Worm (Caenorhabditis elegans): ENCODE measurements around the gene myo-5.

myo-5 gene

DNA sequence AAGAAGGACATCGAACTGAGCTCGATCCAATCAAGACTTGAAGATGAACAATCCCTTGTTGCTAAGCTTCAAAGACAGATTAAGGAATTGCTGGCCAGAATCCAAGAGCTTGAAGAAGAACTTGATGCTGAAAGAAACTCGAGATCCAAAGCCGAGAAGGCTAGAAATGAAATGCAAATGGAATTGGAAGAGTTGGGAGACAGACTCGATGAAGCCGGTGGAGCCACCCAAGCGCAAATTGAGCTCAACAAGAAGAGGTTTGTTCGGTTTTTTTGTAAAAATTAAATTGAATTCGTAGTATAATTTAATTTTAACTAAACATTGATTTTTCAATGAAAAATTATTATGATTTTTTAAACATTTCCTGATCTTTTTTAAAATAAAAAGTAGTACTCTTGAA lies 5.8 kb downstream of the myo-5 start:
- TF ChIP-seq aly-1 (tag; optimal IDR thresholded peaks at IDR 0.05) (no peak), tbx-37 (GFP tag; conservative IDR thresholded peaks at IDR 0.05) (no peak), ceh-13 (GFP tag; optimal IDR thresholded peaks at IDR 0.05) (no peak), F13C5.2 (tag; optimal IDR thresholded peaks at IDR 0.05) (no peak), tra-4 (tag; optimal IDR thresholded peaks at IDR 0.05) (no peak), B0310.2 (tag; optimal IDR thresholded peaks at IDR 0.05) (no peak), tbx-11 (GFP tag; IDR thresholded peaks at IDR 0.05) (no peak), pes-1 (GFP tag; IDR thresholded peaks at IDR 0.05) (no peak), ets-7 (tag; optimal IDR thresholded peaks at IDR 0.05) (no peak), ama-1 (optimal IDR thresholded peaks at IDR 0.05) (no peak), flt-1 (GFP tag; IDR thresholded peaks at IDR 0.05) (no peak)

DNA sequence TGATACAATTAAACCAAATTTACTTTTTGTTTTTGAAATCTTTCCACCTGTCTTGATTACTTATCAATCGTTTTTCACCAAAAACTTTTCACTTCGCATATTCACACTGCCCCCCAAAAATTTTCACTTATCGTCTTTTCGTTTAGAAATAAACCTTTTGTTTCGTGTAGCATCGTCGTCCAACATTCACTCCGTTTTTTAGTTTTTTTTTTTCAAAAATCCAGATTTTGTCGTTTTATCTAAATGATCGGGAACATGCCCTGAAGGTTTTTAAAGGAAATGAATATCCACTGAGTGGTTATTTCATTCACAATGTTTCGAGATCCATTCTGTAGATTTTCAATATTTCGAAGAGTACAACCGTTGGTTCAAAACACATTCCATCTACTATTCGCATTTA lies 9.2 kb downstream of the myo-5 start, which contains the start of gene D1014.7:
Gene D1014.7, plus strand, starts transcription at position 301 of the 400 bp plus-strand sequence.
- no peak for TF ChIP-seq F13C5.2 (tag; optimal IDR thresholded peaks at IDR 0.05)
- no peak for TF ChIP-seq flt-1 (GFP tag; IDR thresholded peaks at IDR 0.05)
- TF ChIP-seq hmg-4 (GFP tag; optimal IDR thresholded peaks at IDR 0.05): no peak
- TF ChIP-seq pes-1 (GFP tag; IDR thresholded peaks at IDR 0.05): no peak
- no peak for TF ChIP-seq ama-1 (optimal IDR thresholded peaks at IDR 0.05)
- TF ChIP-seq ceh-13 (GFP tag; optimal IDR thresholded peaks at IDR 0.05): no peak
- no peak for TF ChIP-seq ets-7 (tag; optimal IDR thresholded peaks at IDR 0.05)
- TF ChIP-seq hnd-1 (tag; optimal IDR thresholded peaks at IDR 0.05): no peak
- no peak for TF ChIP-seq aly-1 (tag; optimal IDR thresholded peaks at IDR 0.05)
- TF ChIP-seq ceh-36 (tag; optimal IDR thresholded peaks at IDR 0.05): no peak
- no peak for TF ChIP-seq sea-1 (GFP tag; conservative IDR thresholded peaks at IDR 0.05)
- TF ChIP-seq hmbx-1 (tag; optimal IDR thresholded peaks at IDR 0.05): no peak
- no peak for TF ChIP-seq tbx-37 (GFP tag; conservative IDR thresholded peaks at IDR 0.05)
- no peak for TF ChIP-seq tbx-11 (GFP tag; IDR thresholded peaks at IDR 0.05)
- TF ChIP-seq B0310.2 (tag; optimal IDR thresholded peaks at IDR 0.05): no peak
- no peak for TF ChIP-seq scrt-1 (GFP tag; IDR thresholded peaks at IDR 0.05)

DNA sequence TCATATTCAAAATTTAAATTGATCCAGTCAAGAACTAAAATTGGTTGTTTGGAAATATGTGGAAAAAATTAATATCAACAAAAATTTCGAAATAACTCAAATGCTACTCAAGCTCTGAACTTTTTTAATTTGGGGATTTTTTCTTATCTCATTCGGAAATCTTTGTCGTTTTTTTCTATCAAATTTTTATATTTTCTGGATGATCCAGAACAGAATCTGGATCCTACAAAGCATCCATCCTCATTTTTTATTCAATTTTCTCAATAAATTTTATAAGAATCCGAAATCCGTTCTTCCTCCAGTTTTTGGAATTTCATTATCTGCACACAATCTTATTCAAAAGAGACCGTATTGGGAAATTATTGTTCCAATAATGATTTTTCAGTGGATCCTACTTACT lies 12.1 kb downstream of the myo-5 start, which contains the start of gene D1014.6:
Gene D1014.6, plus strand, starts transcription at position 301 of the 400 bp plus-strand sequence.
- TF ChIP-seq pes-1 (GFP tag; IDR thresholded peaks at IDR 0.05) (no peak), hmbx-1 (tag; optimal IDR thresholded peaks at IDR 0.05) (no peak)

DNA sequence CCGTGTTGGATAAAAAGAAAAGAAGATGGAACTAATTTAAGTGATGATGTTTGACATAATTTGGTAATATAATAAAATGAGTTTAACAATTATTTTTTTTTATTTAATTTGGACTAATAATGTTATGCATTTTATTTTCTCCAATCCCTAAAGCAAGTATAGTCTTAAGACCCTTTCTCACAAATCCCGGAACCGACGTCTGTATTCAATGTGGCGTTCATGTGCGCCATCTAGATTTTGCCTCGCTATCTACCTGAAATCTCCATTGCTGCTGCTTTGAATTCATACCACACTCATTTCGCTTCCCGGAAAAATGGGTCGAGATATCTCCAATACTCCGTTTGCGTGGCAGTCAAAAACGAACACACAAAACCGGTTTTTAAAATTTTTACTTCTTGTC lies 14.6 kb downstream of the myo-5 start, which contains the start of gene D1014.5:
Gene D1014.5, plus strand, starts transcription at position 301 of the 400 bp plus-strand sequence.
- TF ChIP-seq flt-1 (GFP tag; IDR thresholded peaks at IDR 0.05): no peak
- TF ChIP-seq ama-1 (optimal IDR thresholded peaks at IDR 0.05): no peak
- no peak for TF ChIP-seq F13C5.2 (tag; optimal IDR thresholded peaks at IDR 0.05)
- no peak for TF ChIP-seq pes-1 (GFP tag; IDR thresholded peaks at IDR 0.05)
- TF ChIP-seq tbx-37 (GFP tag; conservative IDR thresholded peaks at IDR 0.05): no peak
- TF ChIP-seq aly-1 (tag; optimal IDR thresholded peaks at IDR 0.05): no peak
- TF ChIP-seq hmbx-1 (tag; optimal IDR thresholded peaks at IDR 0.05): no peak
- no peak for TF ChIP-seq ceh-13 (GFP tag; optimal IDR thresholded peaks at IDR 0.05)
- no peak for TF ChIP-seq ets-7 (tag; optimal IDR thresholded peaks at IDR 0.05)
- TF ChIP-seq tra-4 (tag; optimal IDR thresholded peaks at IDR 0.05): no peak
- TF ChIP-seq scrt-1 (GFP tag; IDR thresholded peaks at IDR 0.05): no peak
- no peak for TF ChIP-seq hnd-1 (tag; optimal IDR thresholded peaks at IDR 0.05)
- no peak for TF ChIP-seq hmg-4 (GFP tag; optimal IDR thresholded peaks at IDR 0.05)
- no peak for TF ChIP-seq ceh-36 (tag; optimal IDR thresholded peaks at IDR 0.05)
- no peak for TF ChIP-seq B0310.2 (tag; optimal IDR thresholded peaks at IDR 0.05)
- TF ChIP-seq sea-1 (GFP tag; conservative IDR thresholded peaks at IDR 0.05): no peak
- no peak for TF ChIP-seq tbx-11 (GFP tag; IDR thresholded peaks at IDR 0.05)

DNA sequence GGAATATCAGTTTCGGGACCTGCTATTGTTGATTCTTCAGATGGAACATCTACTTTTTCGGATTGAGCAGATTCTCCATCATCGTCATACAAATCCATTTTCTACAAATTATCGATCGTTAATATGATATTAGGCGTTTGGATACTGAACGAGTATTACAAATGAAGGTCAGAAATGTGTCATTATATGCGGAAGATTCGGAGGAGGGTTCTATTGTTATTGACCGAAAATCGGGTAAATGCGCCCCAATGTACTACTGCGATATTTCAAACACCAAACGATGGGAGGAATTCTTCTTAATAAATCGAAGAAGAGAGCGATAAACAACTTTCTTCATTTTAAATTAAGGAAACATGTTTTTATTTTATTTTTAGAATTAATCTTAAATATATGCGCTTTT lies 20.5 kb downstream of the myo-5 start, which contains the start of gene spr-1:
Gene spr-1, minus strand, starts transcription at position 101 of the 400 bp plus-strand sequence.
- TF ChIP-seq flt-1 (GFP tag; IDR thresholded peaks at IDR 0.05) (no peak), tbx-37 (GFP tag; conservative IDR thresholded peaks at IDR 0.05) (no peak), pes-1 (GFP tag; IDR thresholded peaks at IDR 0.05) (no peak), B0310.2 (tag; optimal IDR thresholded peaks at IDR 0.05) (no peak), aly-1 (tag; optimal IDR thresholded peaks at IDR 0.05) (no peak), scrt-1 (GFP tag; IDR thresholded peaks at IDR 0.05) (no peak), F13C5.2 (tag; optimal IDR thresholded peaks at IDR 0.05) (no peak), ama-1 (optimal IDR thresholded peaks at IDR 0.05) (no peak), sea-1 (GFP tag; conservative IDR thresholded peaks at IDR 0.05) (no peak), ceh-36 (tag; optimal IDR thresholded peaks at IDR 0.05) (no peak), ets-7 (tag; optimal IDR thresholded peaks at IDR 0.05) (no peak)

DNA sequence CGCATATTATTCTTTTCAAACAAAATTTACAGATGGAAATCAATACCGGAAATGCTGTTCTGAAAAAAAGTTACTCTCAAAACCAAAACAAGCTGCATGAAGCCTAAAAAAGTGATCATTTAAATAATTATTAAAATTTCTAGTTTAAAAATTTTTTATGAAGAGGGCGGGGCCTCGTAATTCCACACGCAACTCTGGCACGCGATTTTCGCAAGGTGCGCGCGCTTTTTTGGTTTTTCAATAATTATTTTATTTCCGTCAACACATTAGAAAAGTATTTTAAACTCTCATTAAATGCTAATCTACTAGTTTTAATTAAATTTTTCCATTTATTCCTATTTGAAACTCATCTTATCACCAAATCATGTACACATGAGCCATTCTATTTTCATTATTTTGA lies 20.9 kb downstream of the myo-5 start:
- TF ChIP-seq tbx-11 (GFP tag; IDR thresholded peaks at IDR 0.05) (0 out of 2 replicates have a peak, but pooled peaks have one; percentile 35), B0310.2 (tag; optimal IDR thresholded peaks at IDR 0.05) (no peak), tbx-37 (GFP tag; conservative IDR thresholded peaks at IDR 0.05) (no peak)

DNA sequence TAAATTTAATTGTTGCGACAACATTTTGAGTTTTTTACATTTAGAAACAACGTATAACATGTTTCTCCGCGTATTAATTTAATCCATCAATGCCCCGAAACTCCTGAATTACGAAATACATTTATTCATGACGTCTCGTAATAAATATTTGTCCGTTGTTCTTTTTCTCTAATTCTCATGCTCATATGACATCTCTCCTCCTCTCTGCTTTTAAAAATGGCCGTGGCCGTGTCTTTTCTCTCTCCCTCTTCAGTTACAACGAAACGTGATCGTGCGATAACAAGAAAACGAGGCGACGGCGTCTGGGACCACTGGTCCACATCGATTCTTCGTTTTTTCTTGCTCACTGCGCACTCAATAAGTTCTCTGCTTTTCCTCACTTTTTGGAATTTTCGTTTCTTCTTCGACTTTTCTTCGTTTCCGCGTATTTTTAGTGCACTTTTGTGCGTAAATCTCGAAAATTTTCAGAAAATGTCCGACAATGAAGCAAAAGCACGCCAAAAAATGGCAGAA lies 21.4 kb downstream of the myo-5 start, which contains the start of gene snap-1:
Gene snap-1, plus strand, starts transcription at position 463 of the 513 bp plus-strand sequence.
- TF ChIP-seq ets-7 (tag; optimal IDR thresholded peaks at IDR 0.05) (no peak), B0310.2 (tag; optimal IDR thresholded peaks at IDR 0.05) (no peak), tbx-37 (GFP tag; conservative IDR thresholded peaks at IDR 0.05) (no peak), ceh-36 (tag; optimal IDR thresholded peaks at IDR 0.05) (no peak), hmg-4 (GFP tag; optimal IDR thresholded peaks at IDR 0.05) (no peak)

DNA sequence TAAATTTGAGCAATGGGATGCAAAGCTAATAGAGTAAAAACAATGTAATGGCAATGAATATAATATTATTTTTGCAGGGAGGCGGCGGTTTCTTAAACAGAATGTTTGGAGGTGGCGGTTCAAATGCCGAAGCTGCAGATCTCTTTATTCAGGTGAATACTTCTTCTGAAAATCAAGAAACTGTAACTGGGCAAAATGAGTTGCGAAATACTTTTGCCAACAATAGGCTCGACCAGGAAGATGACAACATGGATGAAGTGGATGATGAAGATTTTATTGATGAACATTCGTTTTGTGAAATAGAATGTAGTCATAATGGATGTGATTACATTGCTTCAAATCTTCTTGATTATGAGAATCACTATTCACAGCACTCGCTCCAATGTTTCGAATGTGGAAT lies 22.0 kb downstream of the myo-5 start:
- TF ChIP-seq tbx-37 (GFP tag; conservative IDR thresholded peaks at IDR 0.05): no peak
- TF ChIP-seq tbx-11 (GFP tag; IDR thresholded peaks at IDR 0.05): no peak
- no peak for TF ChIP-seq ets-7 (tag; optimal IDR thresholded peaks at IDR 0.05)
- TF ChIP-seq hmbx-1 (tag; optimal IDR thresholded peaks at IDR 0.05): no peak
- TF ChIP-seq ceh-36 (tag; optimal IDR thresholded peaks at IDR 0.05): no peak
- no peak for TF ChIP-seq scrt-1 (GFP tag; IDR thresholded peaks at IDR 0.05)
- no peak for TF ChIP-seq sea-1 (GFP tag; conservative IDR thresholded peaks at IDR 0.05)
- TF ChIP-seq B0310.2 (tag; optimal IDR thresholded peaks at IDR 0.05): no peak
- no peak for TF ChIP-seq aly-1 (tag; optimal IDR thresholded peaks at IDR 0.05)
- no peak for TF ChIP-seq ceh-13 (GFP tag; optimal IDR thresholded peaks at IDR 0.05)
- no peak for TF ChIP-seq ama-1 (optimal IDR thresholded peaks at IDR 0.05)
- TF ChIP-seq tra-4 (tag; optimal IDR thresholded peaks at IDR 0.05): no peak

Measured in whole organism, early embryonic.